Worm (Caenorhabditis elegans) whole organism, mixed stage, embryonic: Measurements from ENCODE around the gene C04H5.1.
A peak's percentile ranks its signal among the peaks of the same experiment; 100 is the strongest.

Experiments used
- bed-3 ChIP-seq: fragments of 200-800 bp; sonication (Bioruptor generic); optimal IDR thresholded peaks from 3 replicates; lab custom pipeline; 2018; ENCODE audit warnings: mild to moderate bottlenecking, missing genetic modification characterization, moderate library complexity, missing compliant biosample characterization
- blmp-1 ChIP-seq: fragments of 150-350 bp; optimal IDR thresholded peaks from 2 replicates; lab custom pipeline; 2014; ENCODE audit warnings: missing biosample characterization, missing genetic modification characterization
- ceh-39 ChIP-seq: fragments of 150-350 bp; optimal IDR thresholded peaks from 2 replicates; lab custom pipeline; 2014; ENCODE audit warnings: missing biosample characterization, missing genetic modification characterization
- ceh-43 ChIP-seq: fragments of 200-800 bp; sonication (Bioruptor generic); optimal IDR thresholded peaks from 2 replicates; lab custom pipeline; 2018; ENCODE audit warnings: mild to moderate bottlenecking, missing genetic modification characterization, moderate library complexity, missing compliant biosample characterization
- ces-1 ChIP-seq: fragments of 150-350 bp; optimal IDR thresholded peaks from 2 replicates; lab custom pipeline; 2014; ENCODE audit warnings: missing biosample characterization, missing genetic modification reagents, missing genetic modification characterization
- cnd-1 ChIP-seq: fragments of 200-800 bp; sonication (Bioruptor generic); optimal IDR thresholded peaks from 2 replicates; lab custom pipeline; 2018; ENCODE audit warnings: mild to moderate bottlenecking, missing genetic modification characterization, missing compliant biosample characterization
- drap-1 ChIP-seq: fragments of 200-800 bp; sonication (Bioruptor generic); optimal IDR thresholded peaks from 3 replicates; lab custom pipeline; 2018; ENCODE audit warnings: mild to moderate bottlenecking, missing genetic modification characterization, missing compliant biosample characterization
- flh-1 ChIP-seq: fragments of 200-800 bp; sonication (Bioruptor generic); optimal IDR thresholded peaks from 2 replicates; lab custom pipeline; 2018; ENCODE audit warnings: mild to moderate bottlenecking, missing genetic modification characterization, moderate library complexity, missing compliant biosample characterization
- ham-2 ChIP-seq: fragments of 200-800 bp; sonication (Bioruptor generic); optimal IDR thresholded peaks from 2 replicates; lab custom pipeline; 2018; ENCODE audit warnings: mild to moderate bottlenecking, missing genetic modification characterization, missing compliant biosample characterization
- lin-13 ChIP-seq: fragments of 150-350 bp; optimal IDR thresholded peaks from 2 replicates; lab custom pipeline; 2014; ENCODE audit warnings: missing biosample characterization, missing genetic modification characterization
- lsy-2 ChIP-seq: fragments of 150-350 bp; optimal IDR thresholded peaks from 2 replicates; lab custom pipeline; 2014; ENCODE audit warnings: missing biosample characterization, missing genetic modification characterization
- mab-5 ChIP-seq: fragments of 150-350 bp; optimal IDR thresholded peaks from 2 replicates; lab custom pipeline; 2014; ENCODE audit warnings: missing biosample characterization, missing genetic modification characterization
- mep-1 ChIP-seq: fragments of 150-350 bp; optimal IDR thresholded peaks from 2 replicates; lab custom pipeline; 2017; ENCODE audit warnings: missing biosample characterization, missing genetic modification reagents, missing genetic modification characterization, inconsistent platforms
- mls-2 ChIP-seq: sonication (generic microtip); optimal IDR thresholded peaks from 2 replicates; lab custom pipeline; 2016; ENCODE audit warnings: mild to moderate bottlenecking, missing genetic modification characterization, moderate library complexity, missing compliant biosample characterization
- nhr-12 ChIP-seq: fragments of 150-350 bp; optimal IDR thresholded peaks from 2 replicates; lab custom pipeline; 2014; ENCODE audit warnings: missing biosample characterization, missing genetic modification characterization
- nhr-2 ChIP-seq: fragments of 150-350 bp; optimal IDR thresholded peaks from 2 replicates; lab custom pipeline; 2014; ENCODE audit warnings: missing biosample characterization, missing genetic modification characterization
- nhr-237 ChIP-seq: fragments of 150-350 bp; optimal IDR thresholded peaks from 2 replicates; lab custom pipeline; 2014; ENCODE audit warnings: missing biosample characterization, missing genetic modification characterization
- pha-4 ChIP-seq: fragments of 150-350 bp; optimal IDR thresholded peaks from 2 replicates; lab custom pipeline; 2018; ENCODE audit warnings: missing biosample characterization, missing genetic modification reagents, missing genetic modification characterization
- snpc-4 ChIP-seq: fragments of 150-350 bp; optimal IDR thresholded peaks from 2 replicates; lab custom pipeline; 2014; ENCODE audit warnings: missing biosample characterization, missing genetic modification characterization
- sptf-1 ChIP-seq: sonication (generic microtip); optimal IDR thresholded peaks from 2 replicates; lab custom pipeline; 2017; ENCODE audit warnings: mild to moderate bottlenecking, missing genetic modification characterization, moderate library complexity, missing compliant biosample characterization
- tbx-8 ChIP-seq: fragments of 200-800 bp; sonication (Bioruptor generic); optimal IDR thresholded peaks from 2 replicates; lab custom pipeline; 2018; ENCODE audit warnings: mild to moderate bottlenecking, missing genetic modification characterization, moderate library complexity, missing compliant biosample characterization
- unc-120 ChIP-seq: sonication (generic microtip); optimal IDR thresholded peaks from 2 replicates; lab custom pipeline; 2017; ENCODE audit warnings: missing genetic modification characterization, missing compliant biosample characterization; ENCODE audit not compliant: poor library complexity, severe bottlenecking
- unc-39 ChIP-seq: fragments of 150-350 bp; optimal IDR thresholded peaks from 2 replicates; lab custom pipeline; 2014; ENCODE audit warnings: missing biosample characterization, missing genetic modification characterization
- unc-62 ChIP-seq: fragments of 150-350 bp; optimal IDR thresholded peaks from 2 replicates; lab custom pipeline; 2014; ENCODE audit warnings: missing biosample characterization, missing genetic modification reagents, missing genetic modification characterization
- zip-8 ChIP-seq: fragments of 150-350 bp; optimal IDR thresholded peaks from 2 replicates; lab custom pipeline; 2014; ENCODE audit warnings: missing biosample characterization, missing genetic modification characterization
- ztf-11 ChIP-seq: fragments of 150-350 bp; optimal IDR thresholded peaks from 2 replicates; lab custom pipeline; 2014; ENCODE audit warnings: missing biosample characterization, missing genetic modification characterization

C04H5.1 gene

ce11 chrII:14548691-14549090 is 14.6 kb downstream of the C04H5.1 start, which contains the start of gene gcy-29:
gcy-29 (minus strand) TSS chrII:14548791.
- TF ChIP-seq bed-3 (GFP tag; lab: Kevin White, UChicago): no peak
- TF ChIP-seq cnd-1 (tag; lab: Kevin White, UChicago): no peak
- no peak for TF ChIP-seq ces-1 (GFP tag; lab: Kevin White, UChicago)
- TF ChIP-seq snpc-4 (tag; lab: Kevin White, UChicago): no peak
- no peak for TF ChIP-seq nhr-2 (tag; lab: Kevin White, UChicago)
- no peak for TF ChIP-seq flh-1 (GFP tag; lab: Kevin White, UChicago)
- TF ChIP-seq mab-5 (tag; lab: Kevin White, UChicago): no peak
- no peak for TF ChIP-seq mls-2 (tag; lab: Kevin White, UChicago)

ce11 chrII:14550613-14551012 is 16.5 kb downstream of the C04H5.1 start, which contains the start of gene nlp-41:
nlp-41 (plus strand) TSS chrII:14550913.
- TF ChIP-seq lsy-2 (tag; lab: Kevin White, UChicago) (no peak), nhr-237 (tag; lab: Kevin White, UChicago) (no peak), zip-8 (tag; lab: Kevin White, UChicago) (no peak), ceh-39 (no peak), ham-2 (GFP tag; lab: Kevin White, UChicago) (no peak), unc-62 (no peak), pha-4 (tag; lab: Kevin White, UChicago) (no peak), mls-2 (tag; lab: Kevin White, UChicago) (no peak), tbx-8 (GFP tag; lab: Kevin White, UChicago) (no peak), unc-39 (no peak), bed-3 (GFP tag; lab: Kevin White, UChicago) (no peak), nhr-12 (tag; lab: Kevin White, UChicago) (no peak), unc-120 (tag; lab: Kevin White, UChicago) (no peak), ztf-11 (tag; lab: Kevin White, UChicago) (no peak)
- TF ChIP-seq, all 35 proteins: peak for 0

- peak; percentile 30 for TF ChIP-seq ces-1 (GFP tag; lab: Kevin White, UChicago)
- TF ChIP-seq blmp-1 (tag; lab: Kevin White, UChicago): no peak
Observed at ce11 chrII:14555019-14555418, 20.9 kb downstream of the C04H5.1 start.

ce11 chrII:14561549-14562115 is 27.5 kb downstream of the C04H5.1 start, which contains the start of gene mog-4:
mog-4 (minus strand) TSS chrII:14561599.
- peak; percentile 76 for TF ChIP-seq ham-2 (GFP tag; lab: Kevin White, UChicago)
- TF ChIP-seq mls-2 (tag; lab: Kevin White, UChicago): peak; percentile 20
- TF ChIP-seq lin-13: peak; percentile 46
- peak; percentile 21 for TF ChIP-seq drap-1 (GFP tag; lab: Kevin White, UChicago)
- TF ChIP-seq ces-1 (GFP tag; lab: Kevin White, UChicago): peak; percentile 71
- peak; percentile 81 for TF ChIP-seq nhr-237 (tag; lab: Kevin White, UChicago)
- peak; percentile 7 for TF ChIP-seq sptf-1 (tag; lab: Kevin White, UChicago)
- peak; percentile 8 for TF ChIP-seq ceh-43 (GFP tag; lab: Kevin White, UChicago)
- TF ChIP-seq mep-1 (tag; lab: Kevin White, UChicago): peak; percentile 37
- peak; percentile 1 for TF ChIP-seq bed-3 (GFP tag; lab: Kevin White, UChicago)
- TF ChIP-seq cnd-1 (tag; lab: Kevin White, UChicago): peak; percentile 20
- TF ChIP-seq lsy-2 (tag; lab: Kevin White, UChicago): peak; percentile 95
- TF ChIP-seq unc-120 (tag; lab: Kevin White, UChicago): peak; percentile 25
- TF ChIP-seq, all 35 proteins: peak for 13; not testable (repeated sequence) for 22

ce11 chrII:14563766-14564370 is 29.8 kb downstream of the C04H5.1 start:
- TF ChIP-seq lsy-2 (tag; lab: Kevin White, UChicago): peak; percentile 85

- TF ChIP-seq ham-2 (GFP tag; lab: Kevin White, UChicago) (peak; percentile 55), ces-1 (GFP tag; lab: Kevin White, UChicago) (no peak), nhr-237 (tag; lab: Kevin White, UChicago) (no peak)
- TF ChIP-seq, all 35 proteins: peak for 1
Observed at ce11 chrII:14567811-14568210, 33.7 kb downstream of the C04H5.1 start.
